Worm (Caenorhabditis elegans): Measurements from ENCODE around the gene C13A2.5.

- TF ChIP-seq ceh-8 (GFP tag; optimal IDR thresholded peaks at IDR 0.05) (no peak), ztf-11 (tag; optimal IDR thresholded peaks at IDR 0.05) (no peak), nhr-77 (tag; optimal IDR thresholded peaks at IDR 0.05) (no peak), egl-27 (tag; optimal IDR thresholded peaks at IDR 0.05) (no peak), pqm-1 (tag; optimal IDR thresholded peaks at IDR 0.05) (no peak), ceh-82 (tag; optimal IDR thresholded peaks at IDR 0.05) (no peak), efl-3 (GFP tag; optimal IDR thresholded peaks at IDR 0.05) (no peak), fos-1 (tag; optimal IDR thresholded peaks at IDR 0.05) (no peak), unc-130 (tag; optimal IDR thresholded peaks at IDR 0.05) (no peak), lsy-2 (tag; optimal IDR thresholded peaks at IDR 0.05) (no peak)
Measured at ce11 chrV:7264042-7264441, 11.5 kb upstream of the C13A2.5 start, which contains the start of gene C13A2.9.

All from whole organism, L1 larva.